Worm (Caenorhabditis elegans): ENCODE data around the gene tbx-39.
A peak's percentile ranks its signal among the peaks of the same experiment; 100 is the strongest.

Gene tbx-39

ce11 chrIV:15323593-15323992 lies at the start of gene tbx-39:
tbx-39 (plus strand) TSS chrIV:15323893.
- no peak for TF ChIP-seq nhr-90 (tag; optimal IDR thresholded peaks at IDR 0.05; ENCODE audit: poor library complexity)
- TF ChIP-seq nhr-71 (tag; optimal IDR thresholded peaks at IDR 0.05) = no peak
- no peak for TF ChIP-seq egl-13 (tag; optimal IDR thresholded peaks at IDR 0.05)
- no peak for TF ChIP-seq lin-14 (GFP tag; optimal IDR thresholded peaks at IDR 0.05)
- no peak for TF ChIP-seq elt-3 (tag; optimal IDR thresholded peaks at IDR 0.05)
- TF ChIP-seq alr-1 (tag; optimal IDR thresholded peaks at IDR 0.05; ENCODE audit: borderline replicate concordance) = no peak
- no peak for TF ChIP-seq unc-62 (GFP tag; optimal IDR thresholded peaks at IDR 0.05)
- TF ChIP-seq hlh-4 (tag; optimal IDR thresholded peaks at IDR 0.05) = no peak
- no peak for TF ChIP-seq nhr-237 (tag; optimal IDR thresholded peaks at IDR 0.05)
- no peak for TF ChIP-seq efl-1 (optimal IDR thresholded peaks at IDR 0.05)
- TF ChIP-seq efl-1 (GFP tag; optimal IDR thresholded peaks at IDR 0.05 in 1 of 2) = no peak
- no peak for TF ChIP-seq lin-35 (GFP tag; optimal IDR thresholded peaks at IDR 0.05)
- TF ChIP-seq nhr-28 (tag; optimal IDR thresholded peaks at IDR 0.05) = no peak

ce11 chrIV:15274063-15274462 lies 49.6 kb upstream of the tbx-39 start:
- TF ChIP-seq lin-39 (tag; optimal IDR thresholded peaks at IDR 0.05) = no peak
- TF ChIP-seq lin-14 (GFP tag; optimal IDR thresholded peaks at IDR 0.05) = peak; percentile 78
- peak; percentile 27 for TF ChIP-seq nhr-19 (GFP tag; conservative IDR thresholded peaks at IDR 0.05)
- TF ChIP-seq snu-23 (GFP tag; optimal IDR thresholded peaks at IDR 0.05) = peak; percentile 40
- no peak for TF ChIP-seq ceh-63 (GFP tag; optimal IDR thresholded peaks at IDR 0.05)
- peak in 1 of 2 experiments; percentile 59 for TF ChIP-seq lsy-2 (tag; optimal IDR thresholded peaks at IDR 0.05)
- no peak for TF ChIP-seq egl-27 (tag; optimal IDR thresholded peaks at IDR 0.05)
- TF ChIP-seq unc-30 (tag; optimal IDR thresholded peaks at IDR 0.05) = no peak
- no peak for TF ChIP-seq aly-2 (tag; optimal IDR thresholded peaks at IDR 0.05)
- TF ChIP-seq skn-1 (tag; optimal IDR thresholded peaks at IDR 0.05) = no peak
- peak; percentile 63 for TF ChIP-seq nhr-71 (tag; optimal IDR thresholded peaks at IDR 0.05)
- no peak for TF ChIP-seq hpl-2 (GFP tag; optimal IDR thresholded peaks at IDR 0.05)
- TF ChIP-seq aha-1 (tag; optimal IDR thresholded peaks at IDR 0.05) = no peak

DNA sequence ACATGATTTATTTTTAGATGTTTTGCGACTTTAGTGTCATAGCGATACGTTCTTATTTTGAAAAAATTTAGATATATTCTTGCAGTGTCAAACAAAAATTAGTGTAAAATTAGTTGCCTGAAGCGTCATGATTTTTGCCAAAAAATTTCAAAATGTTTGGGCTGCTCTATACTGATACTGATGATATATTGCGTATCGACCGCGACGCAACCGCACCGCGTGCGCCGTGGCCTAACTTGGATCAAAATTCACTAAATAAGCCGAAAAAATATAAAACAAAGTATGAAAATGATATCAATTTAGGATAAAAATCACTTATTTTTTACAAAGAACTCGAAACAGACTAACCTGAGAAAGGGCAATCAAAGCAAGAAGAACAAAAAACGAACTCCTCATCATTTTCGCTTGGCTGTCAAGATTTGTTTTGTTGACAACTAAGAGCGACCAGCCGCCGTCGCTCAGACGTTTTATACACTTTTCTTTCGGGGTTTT lies 48.3 kb upstream of the tbx-39 start, which contains the start of gene ccg-1:
TSS of gene ccg-1 (minus strand) at position 442 of the 492 bp plus-strand sequence.
- peak; percentile 26 for TF ChIP-seq nhr-71 (tag; optimal IDR thresholded peaks at IDR 0.05)
- peak; percentile 11 for TF ChIP-seq dsc-1 (tag; optimal IDR thresholded peaks at IDR 0.05)
- no peak for TF ChIP-seq sptf-1 (tag; optimal IDR thresholded peaks at IDR 0.05)
- TF ChIP-seq isw-1 (GFP tag; IDR thresholded peaks at IDR 0.05) = no peak
- TF ChIP-seq blmp-1 (tag; optimal IDR thresholded peaks at IDR 0.05) = no peak

- no peak for TF ChIP-seq fos-1 (tag; optimal IDR thresholded peaks at IDR 0.05)
- TF ChIP-seq nhr-47 (tag; optimal IDR thresholded peaks at IDR 0.05) = no peak
- no peak for TF ChIP-seq aha-1 (tag; optimal IDR thresholded peaks at IDR 0.05)
- TF ChIP-seq dsc-1 (tag; optimal IDR thresholded peaks at IDR 0.05) = peak; percentile 93
- peak; percentile 67 for TF ChIP-seq fkh-4 (tag; optimal IDR thresholded peaks at IDR 0.05; ENCODE audit: borderline replicate concordance)
- TF ChIP-seq egl-13 (tag; optimal IDR thresholded peaks at IDR 0.05) = no peak
These were observed 43.5 kb upstream of the tbx-39 start for ce11 chrIV:15280219-15280618.

ce11 chrIV:15283617-15284016 lies 40.1 kb upstream of the tbx-39 start:
- TF ChIP-seq lin-35 (GFP tag; optimal IDR thresholded peaks at IDR 0.05) = no peak

- no peak for TF ChIP-seq efl-1 (optimal IDR thresholded peaks at IDR 0.05)
- TF ChIP-seq efl-1 (GFP tag; optimal IDR thresholded peaks at IDR 0.05 in 1 of 2) = peak in 1 of 2 experiments; percentile 91
- no peak for TF ChIP-seq fos-1 (tag; optimal IDR thresholded peaks at IDR 0.05)
- TF ChIP-seq nhr-20 (tag; optimal IDR thresholded peaks at IDR 0.05) = peak; percentile 6
- TF ChIP-seq nhr-90 (tag; optimal IDR thresholded peaks at IDR 0.05; ENCODE audit: poor library complexity) = peak; percentile 30
These were observed 34.2 kb upstream of the tbx-39 start for ce11 chrIV:15289508-15289907.

Measured in whole organism, L1 larva.